Worm (Caenorhabditis elegans) whole organism, midembryonic: ENCODE data around the gene mboa-2.

Source experiments
- flt-1 ChIP-seq: fragments of 200-800 bp; sonication (Bioruptor generic); IDR thresholded peaks from 2 replicates; pipeline ENCODE4 v1.3.6; 2022; ENCODE audit warnings: missing genetic modification characterization, missing compliant biosample characterization
- med-1 ChIP-seq: sonication (generic microtip); optimal IDR thresholded peaks from 2 replicates; lab custom pipeline; 2017; ENCODE audit warnings: missing genetic modification characterization, mild to moderate bottlenecking, missing compliant biosample characterization, antibody characterized with exemption, missing genetic modification reagents; ENCODE audit not compliant: insufficient read depth
- ztf-23 ChIP-seq: fragments of 200-800 bp; sonication (Bioruptor generic); IDR thresholded peaks from 2 replicates; pipeline ENCODE4 v1.3.6; 2022; ENCODE audit warnings: missing genetic modification reagents, missing genetic modification characterization, missing compliant biosample characterization
- ztf-29 ChIP-seq: fragments of 200-800 bp; sonication (Bioruptor generic); IDR thresholded peaks from 2 replicates; pipeline ENCODE4 v1.3.6; 2022; ENCODE audit warnings: missing genetic modification reagents, missing genetic modification characterization, missing compliant biosample characterization

DNA sequence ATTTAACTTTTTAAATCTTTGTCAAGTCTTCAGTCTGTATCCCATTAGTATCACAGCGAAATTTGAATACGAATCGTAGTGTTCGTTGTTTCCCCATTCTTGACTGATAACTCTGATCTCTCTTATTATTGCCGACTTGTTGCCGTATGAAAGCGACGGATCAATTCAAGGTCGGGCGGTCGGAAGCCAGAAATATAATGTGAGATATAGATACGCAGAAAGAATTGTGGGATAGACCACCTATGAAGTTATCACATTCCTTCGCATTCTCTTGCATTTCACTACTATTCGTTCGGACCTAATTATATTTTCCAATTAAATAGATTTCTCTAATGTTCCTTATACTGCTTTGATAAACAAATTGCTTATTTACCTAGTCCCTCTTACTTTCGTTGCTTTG lies 26.7 kb upstream of the mboa-2 start:
- TF ChIP-seq ztf-23 (no peak), ztf-29 (no peak), flt-1 (GFP tag; lab: Robert Waterston, UW) (no peak), med-1 (GFP tag; lab: Kevin White, UChicago) (no peak)
